Fruit fly (Drosophila melanogaster) whole organism, embryonic: ENCODE data around the gene sti.

ENCODE experiments used
- Bgb ChIP-seq: fragments of 200-800 bp; sonication (Bioruptor generic); IDR thresholded peaks from 2 replicates; pipeline ENCODE4 v1.3.6; 2022; ENCODE audit warnings: missing biosample characterization, missing genetic modification characterization; ENCODE audit not compliant: partially characterized antibody
- CG1024 ChIP-seq: fragments of 200-800 bp; sonication (Bioruptor generic); IDR thresholded peaks from 2 replicates; pipeline ENCODE4 v1.3.6; 2022; ENCODE audit warnings: missing biosample characterization, missing genetic modification characterization
- CG10321 ChIP-seq: fragments of 200-800 bp; sonication (Bioruptor generic); IDR thresholded peaks from 2 replicates; pipeline ENCODE4 v1.3.6; 2022; ENCODE audit warnings: missing biosample characterization, missing genetic modification characterization
- CG10431 ChIP-seq: fragments of 200-800 bp; sonication (Bioruptor generic); optimal IDR thresholded peaks from 3 replicates; lab custom pipeline; 2018; ENCODE audit warnings: missing biosample characterization, mild to moderate bottlenecking, missing genetic modification characterization
- CG10654 ChIP-seq: fragments of 200-800 bp; sonication (Bioruptor generic); optimal IDR thresholded peaks from 2 replicates; lab custom pipeline; 2016; ENCODE audit warnings: missing biosample characterization, missing genetic modification characterization
- CG10979 ChIP-seq: fragments of 200-800 bp; sonication (Bioruptor generic); optimal IDR thresholded peaks from 2 replicates; lab custom pipeline; 2018; ENCODE audit warnings: missing biosample characterization, mild to moderate bottlenecking, missing genetic modification characterization, moderate library complexity
- CG13123 ChIP-seq: fragments of 200-800 bp; sonication (Bioruptor generic); optimal IDR thresholded peaks from 2 replicates; lab custom pipeline; 2016; ENCODE audit warnings: missing biosample characterization, missing genetic modification characterization
- CG13624 ChIP-seq: fragments of 200-800 bp; sonication (Bioruptor generic); optimal IDR thresholded peaks from 2 replicates; lab custom pipeline; 2016; ENCODE audit warnings: missing biosample characterization, missing genetic modification characterization
- CG14014 ChIP-seq: fragments of 200-800 bp; sonication (Bioruptor generic); IDR thresholded peaks from 2 replicates; pipeline ENCODE4 v1.3.6; 2022; ENCODE audit warnings: missing biosample characterization, missing genetic modification characterization
- CG1529 ChIP-seq: fragments of 200-800 bp; sonication (Bioruptor generic); optimal IDR thresholded peaks from 3 replicates; lab custom pipeline; 2018; ENCODE audit warnings: missing biosample characterization, missing genetic modification characterization
- CG15479 ChIP-seq: fragments of 200-800 bp; sonication (Bioruptor generic); optimal IDR thresholded peaks from 3 replicates; lab custom pipeline; 2019; ENCODE audit warnings: missing biosample characterization, mild to moderate bottlenecking, missing genetic modification characterization, moderate library complexity
- CG16779 ChIP-seq: fragments of 200-800 bp; sonication (Bioruptor generic); IDR thresholded peaks from 2 replicates; pipeline ENCODE4 v1.3.6; 2022; ENCODE audit warnings: missing biosample characterization, missing genetic modification characterization
- CG17328 ChIP-seq: fragments of 200-800 bp; sonication (Bioruptor generic); IDR thresholded peaks from 2 replicates; pipeline ENCODE4 v1.3.6; 2022; ENCODE audit warnings: missing biosample characterization, missing genetic modification characterization
- CG17802 ChIP-seq: fragments of 200-800 bp; sonication (Bioruptor generic); optimal IDR thresholded peaks from 2 replicates; lab custom pipeline; 2018; ENCODE audit warnings: missing biosample characterization, mild to moderate bottlenecking, missing genetic modification characterization, moderate library complexity
- CG2712 ChIP-seq: fragments of 200-800 bp; optimal IDR thresholded peaks from 3 replicates; lab custom pipeline; 2019; ENCODE audit warnings: missing biosample characterization, mild to moderate bottlenecking, missing genetic modification characterization, moderate library complexity
- CG2875 ChIP-seq: fragments of 200-800 bp; sonication (Bioruptor generic); optimal IDR thresholded peaks from 2 replicates; lab custom pipeline; 2017; ENCODE audit warnings: missing biosample characterization, mild to moderate bottlenecking, missing genetic modification characterization, missing genetic modification reagents
- CG2889 ChIP-seq: fragments of 200-800 bp; sonication (Bioruptor generic); IDR thresholded peaks from 3 replicates; pipeline ENCODE4 v1.3.6; 2022; ENCODE audit warnings: missing biosample characterization, missing genetic modification characterization
- CG31224 ChIP-seq: fragments of 200-800 bp; sonication (Bioruptor generic); IDR thresholded peaks from 2 replicates; pipeline ENCODE4 v1.3.6; 2022; ENCODE audit warnings: missing biosample characterization, missing genetic modification characterization
- CG4328 ChIP-seq: fragments of 200-800 bp; sonication (Bioruptor generic); optimal IDR thresholded peaks from 3 replicates; lab custom pipeline; 2017; ENCODE audit warnings: missing biosample characterization, missing genetic modification reagents, missing genetic modification characterization
- CG4854 ChIP-seq: fragments of 200-800 bp; sonication (Bioruptor generic); optimal IDR thresholded peaks from 2 replicates; lab custom pipeline; 2016; ENCODE audit warnings: missing biosample characterization, missing genetic modification characterization, inconsistent platforms
- CG5245 ChIP-seq: fragments of 200-800 bp; sonication (Bioruptor generic); optimal IDR thresholded peaks from 3 replicates; lab custom pipeline; 2016; ENCODE audit warnings: missing biosample characterization, missing genetic modification characterization
- CG8944 ChIP-seq: fragments of 200-800 bp; sonication (Bioruptor generic); optimal IDR thresholded peaks from 3 replicates; lab custom pipeline; 2016; ENCODE audit warnings: missing biosample characterization, missing genetic modification characterization
- CHES-1-like ChIP-seq: fragments of 200-800 bp; sonication (Bioruptor generic); optimal IDR thresholded peaks from 2 replicates; lab custom pipeline; 2016; ENCODE audit warnings: missing biosample characterization, missing genetic modification characterization
- Ets97D ChIP-seq: fragments of 200-800 bp; sonication (Bioruptor generic); optimal IDR thresholded peaks from 3 replicates; lab custom pipeline; 2016; ENCODE audit warnings: missing biosample characterization, missing genetic modification characterization
- Gug ChIP-seq: fragments of 200-800 bp; sonication (Bioruptor generic); IDR thresholded peaks from 4 replicates; pipeline ENCODE4 v1.3.6; 2022; ENCODE audit warnings: missing biosample characterization, missing genetic modification characterization
- HmgD ChIP-seq: fragments of 200-800 bp; sonication (Bioruptor generic); optimal IDR thresholded peaks from 3 replicates; lab custom pipeline; 2016; ENCODE audit warnings: missing biosample characterization, missing genetic modification characterization
- Hr39 ChIP-seq: fragments of >200 bp; optimal IDR thresholded peaks from 2 replicates; lab custom pipeline; 2017
- Hr78 ChIP-seq, 2 experiments: fragments of 200-800 bp in 1 of 2; fragments of >200 bp in 1 of 2; sonication (Bioruptor generic) in 1 of 2; optimal IDR thresholded peaks; 2 replicates each; lab custom pipeline; 2017 to 2019; ENCODE audit warnings: missing biosample characterization in 2 of 2, missing genetic modification characterization in 2 of 2, mild to moderate bottlenecking in 1 of 2, moderate library complexity in 1 of 2
- Med ChIP-seq: fragments of 200-800 bp; sonication (Bioruptor generic); peaks from one replicate; lab custom pipeline; 2016; ENCODE audit warnings: missing biosample characterization, missing genetic modification characterization, mild to moderate bottlenecking, inconsistent platforms, moderate library complexity
- Nf-YB ChIP-seq: fragments of 200-800 bp; sonication (Bioruptor generic); optimal IDR thresholded peaks from 3 replicates; lab custom pipeline; 2019; ENCODE audit warnings: missing biosample characterization, mild to moderate bottlenecking, missing genetic modification characterization, moderate library complexity
- Six4 ChIP-seq: fragments of 200-800 bp; sonication (Bioruptor generic); optimal IDR thresholded peaks from 2 replicates; lab custom pipeline; 2016; ENCODE audit warnings: missing biosample characterization, missing genetic modification characterization
- Tbp ChIP-seq: fragments of >200 bp; optimal IDR thresholded peaks from 2 replicates; lab custom pipeline; 2018; ENCODE audit warnings: missing biosample characterization, missing genetic modification characterization
- Usf ChIP-seq: fragments of 200-800 bp; sonication (Bioruptor generic); optimal IDR thresholded peaks from 2 replicates; lab custom pipeline; 2017; ENCODE audit warnings: missing genotype, missing biosample characterization, missing genetic modification characterization
- ara ChIP-seq: fragments of 200-800 bp; sonication (Bioruptor generic); IDR thresholded peaks from 2 replicates; pipeline ENCODE4 v1.3.6; 2022; ENCODE audit warnings: missing biosample characterization, missing genetic modification characterization
- dm ChIP-seq: fragments of 200-800 bp; sonication (Bioruptor generic); optimal IDR thresholded peaks from 3 replicates; lab custom pipeline; 2016; ENCODE audit warnings: missing biosample characterization, missing genetic modification characterization
- fd102C ChIP-seq: fragments of 200-800 bp; sonication (Bioruptor generic); optimal IDR thresholded peaks from 2 replicates; lab custom pipeline; 2018; ENCODE audit warnings: missing biosample characterization, mild to moderate bottlenecking, missing genetic modification characterization, moderate library complexity
- ftz-f1 ChIP-seq: fragments of 200-800 bp; sonication (Bioruptor generic); optimal IDR thresholded peaks from 2 replicates; lab custom pipeline; 2016; ENCODE audit warnings: missing biosample characterization, missing genetic modification characterization
- gem ChIP-seq: fragments of 200-800 bp; sonication (Bioruptor generic); optimal IDR thresholded peaks from 2 replicates; lab custom pipeline; 2019; ENCODE audit warnings: missing biosample characterization, mild to moderate bottlenecking, missing genetic modification characterization, moderate library complexity
- jing ChIP-seq: fragments of 200-800 bp; sonication (Bioruptor generic); optimal IDR thresholded peaks from 2 replicates; lab custom pipeline; 2018; ENCODE audit warnings: missing biosample characterization, mild to moderate bottlenecking, missing genetic modification characterization
- lov ChIP-seq, 2 experiments: fragments of 200-800 bp in 1 of 2; fragments of >200 bp in 1 of 2; sonication (Bioruptor generic) in 1 of 2; IDR thresholded peaks in 1 of 2; optimal IDR thresholded peaks in 1 of 2; 2 replicates in 1 of 2; 3 replicates in 1 of 2; pipeline versions ENCODE4 v1.3.6 to Lab custom; 2017 to 2022; ENCODE audit warnings: missing biosample characterization in 1 of 2, missing genetic modification characterization in 1 of 2
- maf-S ChIP-seq: fragments of 200-800 bp; sonication (Bioruptor generic); optimal IDR thresholded peaks from 2 replicates; lab custom pipeline; 2016; ENCODE audit warnings: missing biosample characterization, missing genetic modification characterization
- mirr ChIP-seq: fragments of 200-800 bp; sonication (Bioruptor generic); optimal IDR thresholded peaks from 3 replicates; lab custom pipeline; 2018; ENCODE audit warnings: missing biosample characterization, mild to moderate bottlenecking, missing genetic modification characterization
- pho ChIP-seq: fragments of 200-800 bp; sonication (Bioruptor generic); optimal IDR thresholded peaks from 2 replicates; lab custom pipeline; 2016; ENCODE audit warnings: missing biosample characterization, missing genetic modification characterization
- prd ChIP-seq, 3 experiments: fragments of >200 bp in 2 of 3; fragments of 200-800 bp in 1 of 3; sonication (Bioruptor generic) in 1 of 3; optimal IDR thresholded peaks in 2 of 3; IDR thresholded peaks in 1 of 3; 2 replicates in 2 of 3; 3 replicates in 1 of 3; pipeline versions ENCODE4 v1.3.6 to Lab custom; 2017 to 2022; ENCODE audit warnings: missing biosample characterization in 1 of 3, missing genetic modification characterization in 1 of 3
- pros ChIP-seq: fragments of 200-800 bp; sonication (Bioruptor generic); optimal IDR thresholded peaks from 3 replicates; lab custom pipeline; 2019; ENCODE audit warnings: missing biosample characterization, mild to moderate bottlenecking, missing genetic modification characterization, moderate library complexity
- ro ChIP-seq: fragments of 200-800 bp; sonication (Bioruptor generic); IDR thresholded peaks from 2 replicates; pipeline ENCODE4 v1.3.6; 2022; ENCODE audit warnings: missing biosample characterization, missing genetic modification characterization
- schlank ChIP-seq: fragments of 200-800 bp; sonication (Bioruptor generic); optimal IDR thresholded peaks from 2 replicates; lab custom pipeline; 2018; ENCODE audit warnings: missing biosample characterization, mild to moderate bottlenecking, missing genetic modification characterization
- tup ChIP-seq: fragments of 200-800 bp; sonication (Bioruptor generic); optimal IDR thresholded peaks from 2 replicates; lab custom pipeline; 2016; ENCODE audit warnings: missing biosample characterization, mild to moderate bottlenecking, missing genetic modification characterization, moderate library complexity
- wek ChIP-seq: fragments of 200-800 bp; sonication (Bioruptor generic); optimal IDR thresholded peaks from 3 replicates; lab custom pipeline; 2018; ENCODE audit warnings: missing biosample characterization, mild to moderate bottlenecking, missing genetic modification characterization, moderate library complexity
- zfh1 ChIP-seq: fragments of 200-800 bp; sonication (Bioruptor generic); IDR thresholded peaks from 3 replicates; pipeline ENCODE4 v1.3.6; 2022; ENCODE audit warnings: missing biosample characterization, missing genetic modification characterization

Gene sti

DNA sequence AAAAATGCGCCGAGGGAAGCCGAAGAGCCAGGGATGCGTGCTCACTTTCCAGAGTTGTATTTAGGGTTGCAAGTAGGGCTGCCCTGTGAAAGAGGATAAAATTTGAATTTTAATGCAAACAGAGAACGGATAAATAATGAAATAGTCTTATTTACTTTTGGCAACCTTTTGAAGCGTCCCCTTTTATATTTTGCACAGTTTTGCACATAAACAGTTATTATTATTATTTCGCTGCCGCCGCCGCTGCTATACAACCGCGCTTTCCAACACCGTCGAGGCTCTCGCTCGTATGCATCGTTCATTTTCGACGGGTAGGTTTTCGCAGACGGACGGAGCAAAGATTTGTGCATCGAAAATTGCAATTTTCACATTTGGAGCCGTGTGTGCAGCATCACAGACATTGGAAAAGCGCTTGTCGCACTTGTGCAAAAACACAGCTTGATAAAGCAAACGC lies at the start of gene sti, which contains the start of gene tral (continued):
- peak; percentile 67 for TF ChIP-seq Tbp (GFP tag; lab: Kevin White, UChicago)
- peak; percentile 78 for TF ChIP-seq CG2889
- TF ChIP-seq CG16779 (GFP tag; lab: Robert Waterston, UW): 0 out of 2 replicates have a peak, but pooled peaks have one; percentile 50
- peak; percentile 19 for TF ChIP-seq pros (GFP tag; lab: Kevin White, UChicago)
- TF ChIP-seq HmgD (GFP tag; lab: Kevin White, UChicago): peak; percentile 93
- peak; percentile 88 for TF ChIP-seq CG13123 (GFP tag; lab: Kevin White, UChicago)
- TF ChIP-seq ro (GFP tag; lab: Robert Waterston, UW): peak; percentile 57; the same call in 1 of the 2 replicates
- peak; percentile 64 for TF ChIP-seq jing (GFP tag; lab: Kevin White, UChicago)
- peak; percentile 87 for TF ChIP-seq dm (GFP tag; lab: Kevin White, UChicago)
- peak; percentile 87 for TF ChIP-seq CG14014 (GFP tag; lab: Robert Waterston, UW)
- peak; percentile 55 for TF ChIP-seq Usf
- peak; percentile 58 for TF ChIP-seq CG1529
- peak; percentile 96 for TF ChIP-seq CG13624 (GFP tag; lab: Kevin White, UChicago)
- peak; percentile 91 for TF ChIP-seq tup (GFP tag; lab: Kevin White, UChicago)
- peak; percentile 70 for TF ChIP-seq Six4
- peak; percentile 94 for TF ChIP-seq maf-S (GFP tag; lab: Kevin White, UChicago)
- TF ChIP-seq CG1024: peak; percentile 40; the same call in 1 of the 2 replicates
- TF ChIP-seq mirr (GFP tag; lab: Kevin White, UChicago): peak; percentile 84
- TF ChIP-seq CG10979 (tag; lab: Kevin White, UChicago): peak; percentile 76
- TF ChIP-seq CG4854 (GFP tag; lab: Kevin White, UChicago): peak; percentile 88
- TF ChIP-seq pho (GFP tag; lab: Kevin White, UChicago): peak; percentile 95
- TF ChIP-seq CG31224 (GFP tag; lab: Robert Waterston, UW): peak; percentile 83
- no peak for TF ChIP-seq Bgb (GFP tag; lab: Robert Waterston, UW)
- peak; percentile 1 for TF ChIP-seq wek (GFP tag; lab: Kevin White, UChicago)
- peak; percentile 87 for TF ChIP-seq ara (GFP tag; lab: Robert Waterston, UW)
- TF ChIP-seq CG4328 (GFP tag; lab: Kevin White, UChicago): peak; percentile 91
- peak; percentile 68 for TF ChIP-seq CG17328 (GFP tag; lab: Robert Waterston, UW)
- peak; percentile 50 for TF ChIP-seq CG17802 (tag; lab: Kevin White, UChicago)
- TF ChIP-seq Gug (GFP tag; lab: Robert Waterston, UW): peak; percentile 91
- TF ChIP-seq prd (optimal IDR thresholded peaks at IDR 0.05; lab: Kevin White, UChicago): no peak
- TF ChIP-seq prd (GFP tag; IDR thresholded peaks at IDR 0.05; lab: Robert Waterston, UW): peak; percentile 89
- TF ChIP-seq fd102C: peak; percentile 44
- TF ChIP-seq CG2875 (GFP tag; lab: Kevin White, UChicago): peak; percentile 39
- TF ChIP-seq CHES-1-like (GFP tag; lab: Kevin White, UChicago): peak; percentile 96
- peak; percentile 72 for TF ChIP-seq schlank
- peak; percentile 86 for TF ChIP-seq CG5245 (GFP tag; lab: Kevin White, UChicago)
- TF ChIP-seq lov (optimal IDR thresholded peaks at IDR 0.05; lab: Kevin White, UChicago): no peak
- peak; percentile 86; the same call in 2 of the 3 replicates for TF ChIP-seq lov (GFP tag; IDR thresholded peaks at IDR 0.05; lab: Robert Waterston, UW)
- peak; percentile 58 for TF ChIP-seq Nf-YB (GFP tag; lab: Kevin White, UChicago)
- peak; percentile 86 for TF ChIP-seq zfh1 (GFP tag; lab: Robert Waterston, UW)
- TF ChIP-seq gem (tag; lab: Kevin White, UChicago): peak; percentile 88
- peak; percentile 75 for TF ChIP-seq ftz-f1 (GFP tag; lab: Kevin White, UChicago)
- TF ChIP-seq CG8944 (GFP tag; lab: Kevin White, UChicago): peak; percentile 95
- TF ChIP-seq Hr39 (lab: Kevin White, UChicago): peak; percentile 55
- TF ChIP-seq CG2712 (tag; lab: Kevin White, UChicago): peak; percentile 84
- no peak for TF ChIP-seq Hr78 (GFP tag; optimal IDR thresholded peaks at IDR 0.05; lab: Kevin White, UChicago)
- TF ChIP-seq Ets97D (GFP tag; lab: Kevin White, UChicago): peak; percentile 97
- TF ChIP-seq CG10431 (GFP tag; lab: Kevin White, UChicago): peak; percentile 67
- peak; percentile 57 for TF ChIP-seq CG10321 (GFP tag; lab: Robert Waterston, UW)
- peak; percentile 99 for TF ChIP-seq Med (GFP tag; lab: Kevin White, UChicago)
- peak; percentile 85 for TF ChIP-seq CG10654 (GFP tag; lab: Kevin White, UChicago)
- peak; percentile 43 for TF ChIP-seq CG15479 (GFP tag; lab: Kevin White, UChicago)
